Worm (Caenorhabditis elegans): ENCODE measurements around the gene gcy-27.

gcy-27 gene

DNA sequence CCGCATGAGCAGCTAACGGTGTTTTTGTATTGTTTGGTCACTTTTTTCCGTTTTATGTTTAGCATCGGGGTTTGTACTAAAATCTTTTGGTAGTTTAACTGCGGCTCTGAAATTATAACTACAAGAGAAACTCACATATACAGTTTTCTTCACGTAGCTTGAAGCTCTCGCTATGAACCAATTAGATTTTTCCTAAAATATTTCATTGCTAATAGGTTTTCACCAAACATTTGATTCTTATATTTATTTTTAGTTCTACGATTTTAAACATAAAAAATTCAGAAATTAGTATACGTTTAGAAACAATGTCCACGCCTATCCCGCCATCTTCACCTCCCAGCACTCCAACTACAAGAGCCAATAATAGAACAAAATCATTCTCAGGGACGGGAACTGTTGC, 9.0 kb downstream of the gcy-27 start, which contains the start of gene C06A12.3:
Gene C06A12.3 (plus strand): TSS at position 301 of the 400 bp plus-strand sequence.
- TF ChIP-seq ama-1 (optimal IDR thresholded peaks at IDR 0.05): no peak
- no peak for TF ChIP-seq R02D3.7 (tag; optimal IDR thresholded peaks at IDR 0.05)
- no peak for TF ChIP-seq zag-1 (tag; optimal IDR thresholded peaks at IDR 0.05)
- TF ChIP-seq skn-1 (tag; optimal IDR thresholded peaks at IDR 0.05): no peak
- TF ChIP-seq nhr-11 (tag; optimal IDR thresholded peaks at IDR 0.05): no peak
- TF ChIP-seq nhr-25 (tag; optimal IDR thresholded peaks at IDR 0.05): no peak
- TF ChIP-seq sem-4 (tag; optimal IDR thresholded peaks at IDR 0.05): no peak

DNA sequence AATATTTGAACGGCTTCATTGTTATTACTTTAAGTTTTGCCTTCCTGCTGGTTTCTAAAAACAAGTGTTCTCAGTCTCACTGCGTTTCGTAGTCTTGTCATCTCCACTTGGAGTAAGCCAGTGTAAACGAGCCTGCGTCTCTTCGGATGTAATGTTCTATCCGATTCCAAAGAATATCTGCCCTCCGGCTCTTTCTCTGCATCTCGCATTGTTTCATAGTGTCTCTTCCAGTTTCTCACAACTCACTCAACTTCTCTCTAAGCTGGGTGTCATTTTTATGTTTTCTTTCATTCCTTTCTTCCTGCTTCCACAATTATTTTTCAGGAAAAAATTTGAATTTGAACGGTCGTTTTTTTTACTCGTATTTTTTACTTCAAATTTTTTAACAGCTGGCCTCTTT, 9.5 kb downstream of the gcy-27 start:
- no peak for TF ChIP-seq unc-39 (tag; optimal IDR thresholded peaks at IDR 0.05)
- no peak for TF ChIP-seq lin-11 (tag; optimal IDR thresholded peaks at IDR 0.05)
- no peak for TF ChIP-seq nhr-23 (tag; optimal IDR thresholded peaks at IDR 0.05)
- peak; percentile 32 for TF ChIP-seq C34F6.9 (tag; optimal IDR thresholded peaks at IDR 0.05)
- no peak for TF ChIP-seq ama-1 (optimal IDR thresholded peaks at IDR 0.05)
- TF ChIP-seq F13H6.1 (tag; optimal IDR thresholded peaks at IDR 0.05): peak; percentile 5
- TF ChIP-seq crh-2 (tag; optimal IDR thresholded peaks at IDR 0.05): no peak
- TF ChIP-seq sma-9 (GFP tag; optimal IDR thresholded peaks at IDR 0.05): peak; percentile 33
- no peak for TF ChIP-seq sma-9 (tag; optimal IDR thresholded peaks at IDR 0.05)
- TF ChIP-seq nhr-12 (tag; optimal IDR thresholded peaks at IDR 0.05): no peak
- no peak for TF ChIP-seq lsy-2 (tag; optimal IDR thresholded peaks at IDR 0.05)
- TF ChIP-seq elt-3 (tag; optimal IDR thresholded peaks at IDR 0.05): no peak
- TF ChIP-seq unc-62 (GFP tag; optimal IDR thresholded peaks at IDR 0.05): no peak
- no peak for TF ChIP-seq nhr-77 (tag; optimal IDR thresholded peaks at IDR 0.05)
- no peak for TF ChIP-seq Y55F3AM.14 (GFP tag; optimal IDR thresholded peaks at IDR 0.05)
- no peak for TF ChIP-seq alr-1 (tag; optimal IDR thresholded peaks at IDR 0.05)
- no peak for TF ChIP-seq ceh-82 (tag; optimal IDR thresholded peaks at IDR 0.05)
- no peak for TF ChIP-seq mdl-1 (tag; optimal IDR thresholded peaks at IDR 0.05)
- peak; percentile 64 for TF ChIP-seq unc-55 (GFP tag; optimal IDR thresholded peaks at IDR 0.05)

DNA sequence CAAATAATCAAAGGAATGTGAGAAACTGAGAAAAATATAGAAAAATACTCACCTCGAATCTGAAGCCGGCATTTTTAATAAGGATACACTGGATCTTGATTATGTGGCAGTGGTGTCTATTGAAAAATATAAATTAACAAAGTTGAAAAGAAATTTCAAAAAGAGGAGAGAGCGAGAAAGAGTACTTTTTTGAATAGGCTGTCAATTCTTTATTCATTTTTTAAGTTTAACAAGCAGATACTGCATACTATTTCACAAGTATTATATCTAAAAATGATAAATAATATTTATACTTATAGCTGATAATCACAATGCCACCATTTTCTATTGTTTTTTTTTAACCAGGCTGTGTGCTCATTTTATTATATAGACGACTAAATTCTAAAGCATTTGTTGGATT, 18.7 kb downstream of the gcy-27 start, which contains the start of gene npr-26:
Gene npr-26 (minus strand): TSS at position 101 of the 400 bp plus-strand sequence.
- TF ChIP-seq nhr-12 (tag; optimal IDR thresholded peaks at IDR 0.05) (no peak), nhr-129 (tag; optimal IDR thresholded peaks at IDR 0.05) (no peak), ama-1 (optimal IDR thresholded peaks at IDR 0.05) (no peak), lin-11 (tag; optimal IDR thresholded peaks at IDR 0.05) (no peak), elt-1 (tag; optimal IDR thresholded peaks at IDR 0.05) (no peak), ceh-16 (tag; optimal IDR thresholded peaks at IDR 0.05) (no peak), unc-62 (GFP tag; optimal IDR thresholded peaks at IDR 0.05) (no peak), skn-1 (tag; optimal IDR thresholded peaks at IDR 0.05) (no peak), nhr-11 (tag; optimal IDR thresholded peaks at IDR 0.05) (no peak)

DNA sequence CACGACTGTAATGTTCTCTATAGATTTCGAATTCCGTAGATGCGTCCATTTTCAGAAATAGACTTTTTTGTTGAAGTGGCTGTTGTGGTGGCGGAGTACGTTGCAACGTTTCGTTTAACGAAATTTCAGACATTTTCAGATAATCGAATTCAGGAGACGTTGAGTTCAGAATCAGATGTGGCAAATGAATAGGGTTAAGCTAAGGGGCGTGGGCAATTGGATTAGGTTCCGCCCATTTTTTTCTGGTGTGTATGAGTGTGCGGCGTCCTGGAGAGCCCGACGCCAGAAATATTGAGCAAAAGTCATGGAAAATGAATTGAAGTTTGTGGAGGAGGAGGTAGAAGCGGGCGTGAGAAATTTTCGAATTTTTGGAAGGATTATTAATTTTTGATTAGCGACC, 23.1 kb downstream of the gcy-27 start:
- TF ChIP-seq ztf-11 (tag; optimal IDR thresholded peaks at IDR 0.05): no peak
- no peak for TF ChIP-seq nhr-21 (tag; optimal IDR thresholded peaks at IDR 0.05)
- TF ChIP-seq unc-62 (GFP tag; optimal IDR thresholded peaks at IDR 0.05): no peak
- TF ChIP-seq sma-9 (GFP tag; optimal IDR thresholded peaks at IDR 0.05): no peak
- TF ChIP-seq sma-9 (tag; optimal IDR thresholded peaks at IDR 0.05): no peak
- TF ChIP-seq ceh-16 (tag; optimal IDR thresholded peaks at IDR 0.05): no peak
- no peak for TF ChIP-seq blmp-1 (tag; optimal IDR thresholded peaks at IDR 0.05; ENCODE audit: insufficient read depth)
- no peak for TF ChIP-seq unc-55 (GFP tag; optimal IDR thresholded peaks at IDR 0.05)
- TF ChIP-seq R02D3.7 (tag; optimal IDR thresholded peaks at IDR 0.05): no peak
- no peak for TF ChIP-seq ztf-4 (tag; optimal IDR thresholded peaks at IDR 0.05)
- TF ChIP-seq nhr-11 (tag; optimal IDR thresholded peaks at IDR 0.05): no peak
- no peak for TF ChIP-seq unc-39 (tag; optimal IDR thresholded peaks at IDR 0.05)
- TF ChIP-seq crh-2 (tag; optimal IDR thresholded peaks at IDR 0.05): no peak
- no peak for TF ChIP-seq nhr-10 (tag; optimal IDR thresholded peaks at IDR 0.05)

DNA sequence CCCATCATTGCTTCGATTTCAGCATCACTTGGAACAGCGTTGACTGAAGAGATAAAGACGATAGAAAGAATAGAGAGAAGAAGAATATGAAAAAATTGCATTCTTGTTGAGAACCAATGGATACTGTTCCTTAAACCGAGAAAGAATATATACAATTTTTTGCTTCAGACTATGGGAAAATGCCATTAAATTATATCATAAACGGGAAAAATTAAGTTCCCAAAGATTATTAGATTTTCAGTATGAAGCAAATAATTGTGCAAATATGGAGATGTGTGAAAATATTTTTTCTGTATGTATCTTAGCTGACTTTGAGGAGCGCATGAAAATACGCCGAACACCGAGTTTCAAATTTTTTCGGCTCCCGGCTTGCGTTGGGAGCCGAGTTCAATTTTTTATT, 29.0 kb downstream of the gcy-27 start, which contains the start of gene T02D1.9:
Gene T02D1.9 (minus strand): TSS at position 101 of the 400 bp plus-strand sequence.
- no peak for TF ChIP-seq nhr-23 (tag; optimal IDR thresholded peaks at IDR 0.05)
- TF ChIP-seq nhr-129 (tag; optimal IDR thresholded peaks at IDR 0.05): no peak
- TF ChIP-seq nhr-77 (tag; optimal IDR thresholded peaks at IDR 0.05): no peak
- no peak for TF ChIP-seq lin-13 (GFP tag; optimal IDR thresholded peaks at IDR 0.05)
- TF ChIP-seq gmeb-1 (tag; optimal IDR thresholded peaks at IDR 0.05): no peak
- TF ChIP-seq unc-62 (GFP tag; optimal IDR thresholded peaks at IDR 0.05): no peak
- TF ChIP-seq nhr-25 (tag; optimal IDR thresholded peaks at IDR 0.05): no peak
- no peak for TF ChIP-seq nhr-237 (tag; optimal IDR thresholded peaks at IDR 0.05)
- TF ChIP-seq ztf-11 (tag; optimal IDR thresholded peaks at IDR 0.05): no peak
- no peak for TF ChIP-seq lsy-2 (tag; optimal IDR thresholded peaks at IDR 0.05)
- TF ChIP-seq peb-1 (tag; optimal IDR thresholded peaks at IDR 0.05): no peak
- no peak for TF ChIP-seq unc-39 (tag; optimal IDR thresholded peaks at IDR 0.05)
- TF ChIP-seq ceh-82 (tag; optimal IDR thresholded peaks at IDR 0.05): no peak
- TF ChIP-seq lin-11 (tag; optimal IDR thresholded peaks at IDR 0.05): no peak
- TF ChIP-seq elt-3 (tag; optimal IDR thresholded peaks at IDR 0.05): no peak
- TF ChIP-seq R02D3.7 (tag; optimal IDR thresholded peaks at IDR 0.05): no peak
- no peak for TF ChIP-seq mbf-1 (tag; optimal IDR thresholded peaks at IDR 0.05)

Measured in whole organism, L2 larva.